Fruit fly (Drosophila melanogaster) whole organism, embryonic: ENCODE data around the gene SmydA-9.

ENCODE experiments used
- ATbp ChIP-seq: fragments of 200-800 bp; sonication (Bioruptor generic); optimal IDR thresholded peaks from 2 replicates; lab custom pipeline; 2017; ENCODE audit warnings: missing biosample characterization, mild to moderate bottlenecking, missing genetic modification characterization, missing genetic modification reagents
- Atf6 ChIP-seq: fragments of 200-800 bp; sonication (Bioruptor generic); IDR thresholded peaks from 2 replicates; pipeline ENCODE4 v1.3.6; 2022; ENCODE audit warnings: missing biosample characterization, missing genetic modification characterization
- CG10431 ChIP-seq: fragments of 200-800 bp; sonication (Bioruptor generic); optimal IDR thresholded peaks from 3 replicates; lab custom pipeline; 2018; ENCODE audit warnings: missing biosample characterization, mild to moderate bottlenecking, missing genetic modification characterization
- CG10543 ChIP-seq: fragments of 200-800 bp; sonication (Bioruptor generic); optimal IDR thresholded peaks from 3 replicates; lab custom pipeline; 2017; ENCODE audit warnings: missing biosample characterization, mild to moderate bottlenecking, missing genetic modification characterization, moderate library complexity
- CG11398 ChIP-seq: fragments of 200-800 bp; sonication (Bioruptor generic); optimal IDR thresholded peaks from 2 replicates; lab custom pipeline; 2016; ENCODE audit warnings: missing biosample characterization, missing genetic modification characterization
- CG11560 ChIP-seq: fragments of 200-800 bp; sonication (Bioruptor generic); IDR thresholded peaks from 3 replicates; pipeline ENCODE4 v1.3.6; 2022; ENCODE audit warnings: missing biosample characterization, missing genetic modification characterization
- CG13624 ChIP-seq: fragments of 200-800 bp; sonication (Bioruptor generic); optimal IDR thresholded peaks from 2 replicates; lab custom pipeline; 2016; ENCODE audit warnings: missing biosample characterization, missing genetic modification characterization
- CG14965 ChIP-seq: fragments of 200-800 bp; sonication (Bioruptor generic); optimal IDR thresholded peaks from 2 replicates; lab custom pipeline; 2016; ENCODE audit warnings: missing biosample characterization, missing genetic modification characterization, borderline replicate concordance
- CG15269 ChIP-seq: fragments of 200-800 bp; sonication (Bioruptor generic); optimal IDR thresholded peaks from 2 replicates; lab custom pipeline; 2018; ENCODE audit warnings: missing biosample characterization, mild to moderate bottlenecking, missing genetic modification characterization, moderate library complexity
- CG16815 ChIP-seq: fragments of 200-800 bp; sonication (Bioruptor generic); optimal IDR thresholded peaks from 3 replicates; lab custom pipeline; 2017; ENCODE audit warnings: missing biosample characterization, mild to moderate bottlenecking, missing genetic modification characterization
- CG17802 ChIP-seq: fragments of 200-800 bp; sonication (Bioruptor generic); optimal IDR thresholded peaks from 2 replicates; lab custom pipeline; 2018; ENCODE audit warnings: missing biosample characterization, mild to moderate bottlenecking, missing genetic modification characterization, moderate library complexity
- CG3065 ChIP-seq: fragments of 200-800 bp; sonication (Bioruptor generic); optimal IDR thresholded peaks from 2 replicates; lab custom pipeline; 2016; ENCODE audit warnings: missing biosample characterization, missing genetic modification characterization
- CG3407 ChIP-seq: fragments of 200-800 bp; sonication (Bioruptor generic); optimal IDR thresholded peaks from 2 replicates; lab custom pipeline; 2018; ENCODE audit warnings: missing biosample characterization, mild to moderate bottlenecking, missing genetic modification characterization
- CG34224 ChIP-seq: fragments of 200-800 bp; sonication (Bioruptor generic); IDR thresholded peaks from 3 replicates; pipeline ENCODE4 v1.3.6; 2022; ENCODE audit warnings: missing biosample characterization, missing genetic modification characterization; ENCODE audit not compliant: partially characterized antibody
- CG4707 ChIP-seq: fragments of 200-800 bp; sonication (Bioruptor generic); optimal IDR thresholded peaks from 2 replicates; lab custom pipeline; 2018; ENCODE audit warnings: missing biosample characterization, mild to moderate bottlenecking, missing genetic modification characterization, moderate library complexity
- CG5953 ChIP-seq: fragments of 200-800 bp; sonication (Bioruptor generic); IDR thresholded peaks from 2 replicates; pipeline ENCODE4 v1.3.6; 2022; ENCODE audit warnings: missing biosample characterization, missing genetic modification characterization
- CG6254 ChIP-seq: fragments of 200-800 bp; sonication (Bioruptor generic); optimal IDR thresholded peaks from 3 replicates; lab custom pipeline; 2017; ENCODE audit warnings: mild to moderate bottlenecking, missing biosample characterization, missing genetic modification reagents, missing genetic modification characterization
- CG7745 ChIP-seq: fragments of 200-800 bp; sonication (Bioruptor generic); optimal IDR thresholded peaks from 2 replicates; lab custom pipeline; 2018; ENCODE audit warnings: missing biosample characterization, mild to moderate bottlenecking, missing genetic modification characterization, moderate library complexity
- CG7928 ChIP-seq: fragments of 200-800 bp; sonication (Bioruptor generic); optimal IDR thresholded peaks from 2 replicates; lab custom pipeline; 2017; ENCODE audit warnings: missing biosample characterization, mild to moderate bottlenecking, missing genetic modification characterization
- CG8281 ChIP-seq: fragments of 200-800 bp; sonication (Bioruptor generic); optimal IDR thresholded peaks from 2 replicates; lab custom pipeline; 2018; ENCODE audit warnings: missing biosample characterization, mild to moderate bottlenecking, missing genetic modification characterization, moderate library complexity
- CG9609 ChIP-seq: fragments of 200-800 bp; sonication (Bioruptor generic); optimal IDR thresholded peaks from 3 replicates; lab custom pipeline; 2016; ENCODE audit warnings: missing biosample characterization, missing genetic modification characterization
- CG9932 ChIP-seq: fragments of 200-800 bp; sonication (Bioruptor generic); IDR thresholded peaks from 2 replicates; pipeline ENCODE4 v1.3.6; 2022; ENCODE audit warnings: missing biosample characterization, missing genetic modification characterization
- D19A ChIP-seq: fragments of 200-800 bp; optimal IDR thresholded peaks from 3 replicates; lab custom pipeline; 2019; ENCODE audit warnings: missing biosample characterization, mild to moderate bottlenecking, missing genetic modification characterization, moderate library complexity
- Drgx ChIP-seq: fragments of 200-800 bp; sonication (Bioruptor generic); IDR thresholded peaks from 2 replicates; pipeline ENCODE4 v1.3.6; 2022; ENCODE audit warnings: missing biosample characterization, missing genetic modification characterization
- GATAe ChIP-seq: fragments of 200-800 bp; sonication (Bioruptor generic); conservative IDR thresholded peaks from 2 replicates; pipeline ENCODE4 v1.3.6; 2022; ENCODE audit warnings: missing biosample characterization, missing genetic modification characterization
- Gug ChIP-seq: fragments of 200-800 bp; sonication (Bioruptor generic); IDR thresholded peaks from 4 replicates; pipeline ENCODE4 v1.3.6; 2022; ENCODE audit warnings: missing biosample characterization, missing genetic modification characterization
- HHEX ChIP-seq: fragments of 200-800 bp; sonication (Bioruptor generic); optimal IDR thresholded peaks from 3 replicates; lab custom pipeline; 2017; ENCODE audit warnings: missing biosample characterization, mild to moderate bottlenecking, missing genetic modification characterization, missing genetic modification reagents
- MBD-R2 ChIP-seq: fragments of 200-800 bp; sonication (Bioruptor generic); IDR thresholded peaks from 2 replicates; pipeline ENCODE4 v1.3.6; 2022; ENCODE audit warnings: missing biosample characterization, missing genetic modification characterization
- NfI ChIP-seq: fragments of 200-800 bp; sonication (Bioruptor generic); optimal IDR thresholded peaks from 3 replicates; lab custom pipeline; 2018; ENCODE audit warnings: missing biosample characterization, mild to moderate bottlenecking, missing genetic modification characterization, moderate library complexity
- Trl ChIP-seq, 3 experiments: fragments of >200 bp in 2 of 3; fragments of 200-800 bp in 1 of 3; sonication (Bioruptor generic) in 1 of 3; optimal IDR thresholded peaks; 2 replicates in 1 of 3; 3 replicates in 2 of 3; lab custom pipeline; 2016 to 2017; ENCODE audit warnings: missing biosample characterization in 1 of 3, missing genetic modification characterization in 1 of 3
- bcd ChIP-seq: fragments of 200-800 bp; sonication (Bioruptor generic); optimal IDR thresholded peaks from 2 replicates; lab custom pipeline; 2017; ENCODE audit warnings: missing biosample characterization, mild to moderate bottlenecking, missing genetic modification characterization
- br ChIP-seq: fragments of >200 bp; optimal IDR thresholded peaks from 2 replicates; lab custom pipeline; 2017
- cg ChIP-seq: fragments of 200-800 bp; sonication (Bioruptor generic); optimal IDR thresholded peaks from 3 replicates; lab custom pipeline; 2019; ENCODE audit warnings: missing biosample characterization, mild to moderate bottlenecking, missing genetic modification characterization, moderate library complexity
- disco-r ChIP-seq: fragments of 200-800 bp; sonication (Bioruptor generic); optimal IDR thresholded peaks from 2 replicates; lab custom pipeline; 2016; ENCODE audit warnings: missing biosample characterization, missing genetic modification characterization
- ems ChIP-seq: fragments of 200-800 bp; sonication (Bioruptor generic); optimal IDR thresholded peaks from 3 replicates; lab custom pipeline; 2016; ENCODE audit warnings: missing biosample characterization, missing genetic modification characterization
- eve ChIP-seq, 2 experiments: fragments of >200 bp; optimal IDR thresholded peaks; 2 replicates each; lab custom pipeline; 2017; ENCODE audit warnings: missing biosample characterization in 2 of 2, missing genetic modification characterization in 2 of 2
- exex ChIP-seq: fragments of 200-800 bp; sonication (Bioruptor generic); optimal IDR thresholded peaks from 4 replicates; lab custom pipeline; 2018; ENCODE audit warnings: missing biosample characterization, mild to moderate bottlenecking, missing genetic modification characterization, moderate library complexity
- grn ChIP-seq: fragments of 200-800 bp; sonication (Bioruptor generic); optimal IDR thresholded peaks from 3 replicates; lab custom pipeline; 2017; ENCODE audit warnings: missing biosample characterization, missing genetic modification characterization
- gsb ChIP-seq: fragments of 200-800 bp; sonication (Bioruptor generic); IDR thresholded peaks from 2 replicates; pipeline ENCODE4 v1.3.6; 2022; ENCODE audit warnings: missing biosample characterization, missing genetic modification characterization
- jing ChIP-seq: fragments of 200-800 bp; sonication (Bioruptor generic); optimal IDR thresholded peaks from 2 replicates; lab custom pipeline; 2018; ENCODE audit warnings: missing biosample characterization, mild to moderate bottlenecking, missing genetic modification characterization
- kay ChIP-seq: fragments of 200-800 bp; sonication (Bioruptor generic); optimal IDR thresholded peaks from 2 replicates; lab custom pipeline; 2016; ENCODE audit warnings: missing biosample characterization, missing genetic modification characterization
- lov ChIP-seq, 2 experiments: fragments of 200-800 bp in 1 of 2; fragments of >200 bp in 1 of 2; sonication (Bioruptor generic) in 1 of 2; IDR thresholded peaks in 1 of 2; optimal IDR thresholded peaks in 1 of 2; 2 replicates in 1 of 2; 3 replicates in 1 of 2; pipeline versions ENCODE4 v1.3.6 to Lab custom; 2017 to 2022; ENCODE audit warnings: missing biosample characterization in 1 of 2, missing genetic modification characterization in 1 of 2
- pb ChIP-seq: fragments of 200-800 bp; sonication (Bioruptor generic); optimal IDR thresholded peaks from 3 replicates; lab custom pipeline; 2016; ENCODE audit warnings: missing biosample characterization, missing genetic modification characterization
- pfk ChIP-seq: fragments of 200-800 bp; sonication (Bioruptor generic); optimal IDR thresholded peaks from 2 replicates; lab custom pipeline; 2018; ENCODE audit warnings: missing biosample characterization, mild to moderate bottlenecking, missing genetic modification characterization, moderate library complexity
- pita ChIP-seq: fragments of 200-800 bp; sonication (Bioruptor generic); optimal IDR thresholded peaks from 2 replicates; lab custom pipeline; 2017; ENCODE audit warnings: missing biosample characterization, mild to moderate bottlenecking, missing genetic modification characterization
- pnt ChIP-seq: fragments of 200-800 bp; sonication (Bioruptor generic); optimal IDR thresholded peaks from 3 replicates; lab custom pipeline; 2016; ENCODE audit warnings: missing biosample characterization, missing genetic modification characterization
- pros ChIP-seq: fragments of 200-800 bp; sonication (Bioruptor generic); optimal IDR thresholded peaks from 3 replicates; lab custom pipeline; 2019; ENCODE audit warnings: missing biosample characterization, mild to moderate bottlenecking, missing genetic modification characterization, moderate library complexity
- repo ChIP-seq: fragments of 200-800 bp; sonication (Bioruptor generic); optimal IDR thresholded peaks from 2 replicates; lab custom pipeline; 2016; ENCODE audit warnings: missing biosample characterization, missing genetic modification characterization
- slou ChIP-seq: fragments of 200-800 bp; sonication (Bioruptor generic); optimal IDR thresholded peaks from 3 replicates; lab custom pipeline; 2016; ENCODE audit warnings: missing biosample characterization, missing genetic modification characterization
- wek ChIP-seq: fragments of 200-800 bp; sonication (Bioruptor generic); optimal IDR thresholded peaks from 3 replicates; lab custom pipeline; 2018; ENCODE audit warnings: missing biosample characterization, mild to moderate bottlenecking, missing genetic modification characterization, moderate library complexity

Gene SmydA-9

dm6 chrX:9251212-9251877 lies 40.7 kb upstream of the SmydA-9 start (continued):
- no peak for TF ChIP-seq CG13624 (GFP tag; lab: Kevin White, UChicago)
- no peak for TF ChIP-seq HHEX (GFP tag; lab: Kevin White, UChicago)
- no peak for TF ChIP-seq Trl (optimal IDR thresholded peaks at IDR 0.05; lab: Kevin White, UChicago)
- no peak for TF ChIP-seq Trl (GFP tag; optimal IDR thresholded peaks at IDR 0.05; lab: Kevin White, UChicago)
- TF ChIP-seq CG16815 (GFP tag; lab: Kevin White, UChicago) = no peak
- TF ChIP-seq pb (GFP tag; lab: Kevin White, UChicago) = no peak
- no peak for TF ChIP-seq CG17802 (tag; lab: Kevin White, UChicago)
- no peak for TF ChIP-seq GATAe (GFP tag; lab: Robert Waterston, UW)
- TF ChIP-seq NfI (GFP tag; lab: Kevin White, UChicago) = no peak
- TF ChIP-seq pfk (GFP tag; lab: Kevin White, UChicago) = no peak
- TF ChIP-seq cg (GFP tag; lab: Kevin White, UChicago) = no peak
- TF ChIP-seq repo (GFP tag; lab: Kevin White, UChicago) = no peak
- no peak for TF ChIP-seq exex (tag; lab: Kevin White, UChicago)
- TF ChIP-seq br (lab: Kevin White, UChicago) = no peak
- no peak for TF ChIP-seq Atf6 (GFP tag; lab: Robert Waterston, UW)
- no peak for TF ChIP-seq CG8281 (tag; lab: Kevin White, UChicago)
- TF ChIP-seq CG5953 = no peak
- no peak; the same call in 1 of the 2 replicates for TF ChIP-seq CG9932
- no peak for TF ChIP-seq CG10543
- TF ChIP-seq CG14965 (GFP tag; lab: Kevin White, UChicago) = no peak
- TF ChIP-seq MBD-R2 (GFP tag; lab: Robert Waterston, UW) = no peak
- peak; percentile 3 for TF ChIP-seq pnt (GFP tag; lab: Kevin White, UChicago)
- no peak for TF ChIP-seq gsb (GFP tag; lab: Robert Waterston, UW)
- TF ChIP-seq grn = no peak
- TF ChIP-seq Gug = no peak
- TF ChIP-seq bcd (GFP tag; lab: Kevin White, UChicago) = peak; percentile 24
- TF ChIP-seq CG6254 (GFP tag; lab: Kevin White, UChicago) = no peak
- peak; percentile 37 for TF ChIP-seq ATbp
- TF ChIP-seq CG15269 (tag; lab: Kevin White, UChicago) = peak; percentile 42
- TF ChIP-seq ems (GFP tag; lab: Kevin White, UChicago) = no peak
- no peak for TF ChIP-seq CG34224 (GFP tag; lab: Robert Waterston, UW)
- TF ChIP-seq lov (optimal IDR thresholded peaks at IDR 0.05; lab: Kevin White, UChicago) = no peak
- no peak for TF ChIP-seq lov (GFP tag; IDR thresholded peaks at IDR 0.05; lab: Robert Waterston, UW)
- no peak for TF ChIP-seq D19A (tag; lab: Kevin White, UChicago)
- TF ChIP-seq wek (GFP tag; lab: Kevin White, UChicago) = no peak
- no peak for TF ChIP-seq pros
- no peak for TF ChIP-seq CG10431 (GFP tag; lab: Kevin White, UChicago)
- TF ChIP-seq CG9609 (GFP tag; lab: Kevin White, UChicago) = no peak
- no peak for TF ChIP-seq eve (GFP tag; optimal IDR thresholded peaks at IDR 0.05; lab: Kevin White, UChicago)
- peak; percentile 51 for TF ChIP-seq Drgx (GFP tag; lab: Robert Waterston, UW)
- TF ChIP-seq slou (GFP tag; lab: Kevin White, UChicago) = no peak
- TF ChIP-seq jing (GFP tag; lab: Kevin White, UChicago) = no peak
- TF ChIP-seq disco-r (GFP tag; lab: Kevin White, UChicago) = no peak
- no peak for TF ChIP-seq CG11398 (GFP tag; lab: Kevin White, UChicago)
- TF ChIP-seq kay (GFP tag; lab: Kevin White, UChicago) = no peak
- TF ChIP-seq CG3065 (GFP tag; lab: Kevin White, UChicago) = no peak
- no peak for TF ChIP-seq CG11560 (tag; lab: Robert Waterston, UW)
- no peak for TF ChIP-seq pita (GFP tag; lab: Kevin White, UChicago)
- no peak for TF ChIP-seq CG7745 (tag; lab: Kevin White, UChicago)
- no peak for TF ChIP-seq CG3407
- no peak for TF ChIP-seq CG7928
- no peak for TF ChIP-seq CG4707
